Worm (Caenorhabditis elegans): ENCODE results near the gene Y37E11B.1.

DNA sequence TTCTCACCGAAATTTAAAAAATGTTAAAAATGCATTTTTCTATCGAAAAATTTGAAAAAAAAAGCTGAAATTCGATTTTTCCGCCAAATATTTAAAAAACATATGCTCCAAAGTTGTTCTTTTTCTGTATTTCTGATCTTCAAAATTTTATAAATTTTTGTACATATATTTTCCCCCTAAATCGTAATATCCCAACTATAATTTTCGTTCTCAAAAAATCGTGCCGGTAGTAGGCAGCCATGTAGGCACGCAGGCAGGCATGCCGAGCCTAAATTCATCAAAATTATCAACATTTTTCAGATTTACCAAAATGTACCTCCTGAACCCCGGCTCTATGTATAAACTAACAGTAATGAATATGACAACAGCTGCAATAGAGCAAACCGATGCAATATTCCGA, 14.5 kb upstream of the Y37E11B.1 start, which contains the start of gene sre-5:
- TF ChIP-seq lin-39 (tag; optimal IDR thresholded peaks at IDR 0.05) (no peak), snpc-4 (tag; optimal IDR thresholded peaks at IDR 0.05) (no peak), elt-3 (tag; optimal IDR thresholded peaks at IDR 0.05) (no peak), ztf-4 (tag; optimal IDR thresholded peaks at IDR 0.05) (no peak), skn-1 (tag; optimal IDR thresholded peaks at IDR 0.05) (no peak), mdl-1 (tag; optimal IDR thresholded peaks at IDR 0.05) (no peak), ZK546.5 (tag; optimal IDR thresholded peaks at IDR 0.05) (no peak), ztf-11 (tag; optimal IDR thresholded peaks at IDR 0.05) (no peak), F13H6.1 (tag; optimal IDR thresholded peaks at IDR 0.05) (no peak), fos-1 (tag; optimal IDR thresholded peaks at IDR 0.05) (no peak), lin-11 (tag; optimal IDR thresholded peaks at IDR 0.05) (no peak)
